ENCODE assay signal across 1 fruit fly cellular context in the genomic region with DNA sequence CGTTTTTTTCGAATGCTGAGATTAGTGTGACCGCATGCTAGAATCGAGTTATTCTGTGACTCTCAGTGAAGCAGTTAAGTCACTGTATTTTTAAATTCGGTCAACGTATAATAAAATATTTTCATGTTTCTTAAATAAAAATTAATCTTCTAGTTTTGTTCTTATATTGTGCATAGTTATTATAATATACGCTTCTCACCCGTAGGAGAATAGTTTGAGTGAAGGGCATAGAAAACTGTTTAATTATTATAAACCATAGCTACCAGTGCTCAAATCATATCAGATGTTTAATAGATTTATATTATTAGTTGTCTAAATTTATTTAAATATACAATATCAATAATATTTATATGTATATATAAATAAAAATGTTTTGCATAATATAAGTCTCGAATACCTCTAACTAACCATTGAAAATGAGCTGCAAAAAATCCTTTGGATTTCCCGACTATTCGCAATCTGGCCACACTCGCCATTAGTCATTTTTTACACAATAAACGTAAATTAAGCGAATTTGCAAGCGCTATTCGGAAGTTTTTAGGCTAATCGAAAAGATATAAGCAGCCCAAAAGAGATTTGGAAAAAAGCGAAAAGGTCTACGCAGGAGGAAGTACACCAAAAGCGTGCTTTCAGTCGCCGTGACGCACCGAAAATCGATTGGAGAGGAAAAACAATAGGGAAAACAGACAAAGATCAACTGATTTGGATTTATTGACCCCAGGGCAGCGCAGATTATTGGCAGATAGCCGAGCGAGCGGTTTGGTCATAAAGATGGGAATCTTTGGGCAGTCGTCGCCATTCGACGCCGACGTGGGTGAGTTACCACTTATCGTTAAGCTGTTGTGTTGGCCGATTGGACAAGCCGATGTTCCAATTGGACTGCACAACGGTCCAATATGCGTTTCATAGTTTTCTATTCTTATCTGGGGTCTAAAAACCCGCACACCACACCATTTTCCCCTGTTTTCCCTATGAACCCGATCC.
TF ChIP-seq lines count a peak whose summit lies in the region.

A gene (minus strand): TSS at position 31 of the 984 bp plus-strand sequence.
A gene (plus strand): TSS at position 473 of the 984 bp plus-strand sequence.

TF ChIP-seq in whole organism, embryonic, 481 proteins besides CTCF, POLR2A, EP300 and RAD21 (continued from another document and continues in another):
- TF ChIP-seq lola (GFP tag; optimal IDR thresholded peaks at IDR 0.05; lab: Kevin White, UChicago) (peak in 1 of 3 experiments; percentile 64), Atf-2 (GFP tag; optimal IDR thresholded peaks at IDR 0.05; lab: Kevin White, UChicago) (no peak), seq (GFP tag; IDR thresholded peaks at IDR 0.05; lab: Robert Waterston, UW) (no peak), CG4617 (GFP tag; optimal IDR thresholded peaks at IDR 0.05; lab: Kevin White, UChicago; ENCODE audit: borderline replicate concordance) (peak; percentile 56), CG15514 (GFP tag; optimal IDR thresholded peaks at IDR 0.05; lab: Kevin White, UChicago) (peak; percentile 50), org-1 (GFP tag; optimal IDR thresholded peaks at IDR 0.05; lab: Kevin White, UChicago) (no peak), CG11093 (GFP tag; IDR thresholded peaks at IDR 0.05; lab: Robert Waterston, UW) (no peak), so (GFP tag; IDR thresholded peaks at IDR 0.05; lab: Robert Waterston, UW) (no peak), crol (GFP tag; IDR thresholded peaks at IDR 0.05; lab: Robert Waterston, UW) (no peak), Stat92E (GFP tag; optimal IDR thresholded peaks at IDR 0.05; lab: Kevin White, UChicago) (no peak), CG17186 (GFP tag; optimal IDR thresholded peaks at IDR 0.05; lab: Kevin White, UChicago) (no peak), CG10321 (GFP tag; IDR thresholded peaks at IDR 0.05; lab: Robert Waterston, UW) (no peak), br (optimal IDR thresholded peaks at IDR 0.05; lab: Kevin White, UChicago) (no peak), CG16863 (GFP tag; optimal IDR thresholded peaks at IDR 0.05; lab: Kevin White, UChicago) (no peak), Mrtf (GFP tag; IDR thresholded peaks at IDR 0.05; lab: Robert Waterston, UW) (no peak), Usf (GFP tag; optimal IDR thresholded peaks at IDR 0.05; lab: Kevin White, UChicago) (no peak), CG1529 (GFP tag; optimal IDR thresholded peaks at IDR 0.05; lab: Kevin White, UChicago) (peak; percentile 8), Scr (GFP tag; IDR thresholded peaks at IDR 0.05; lab: Robert Waterston, UW; ENCODE audit: partially characterized antibody) (no peak), ac (GFP tag; optimal IDR thresholded peaks at IDR 0.05; lab: Kevin White, UChicago) (no peak), dmrt11E (tag; optimal IDR thresholded peaks at IDR 0.05; lab: Kevin White, UChicago) (peak; percentile 76), CG2199 (GFP tag; IDR thresholded peaks at IDR 0.05; lab: Robert Waterston, UW) (no peak), CG1602 (GFP tag; optimal IDR thresholded peaks at IDR 0.05; lab: Kevin White, UChicago) (peak; percentile 46), ssp (GFP tag; IDR thresholded peaks at IDR 0.05; lab: Robert Waterston, UW) (0 out of 2 replicates have a peak, but pooled peaks have one; percentile 34), NfI (GFP tag; optimal IDR thresholded peaks at IDR 0.05; lab: Kevin White, UChicago) (peak; percentile 63), sug (tag; optimal IDR thresholded peaks at IDR 0.05; lab: Kevin White, UChicago) (peak; percentile 31), Tbp (GFP tag; optimal IDR thresholded peaks at IDR 0.05; lab: Kevin White, UChicago) (no peak), jing (GFP tag; optimal IDR thresholded peaks at IDR 0.05; lab: Kevin White, UChicago) (no peak), bcd (GFP tag; optimal IDR thresholded peaks at IDR 0.05; lab: Kevin White, UChicago) (peak; percentile 41), CG7745 (tag; optimal IDR thresholded peaks at IDR 0.05; lab: Kevin White, UChicago) (no peak), CG11456 (GFP tag; IDR thresholded peaks at IDR 0.05; lab: Robert Waterston, UW) (no peak), Bteb2 (GFP tag; optimal IDR thresholded peaks at IDR 0.05; lab: Kevin White, UChicago) (no peak), Doc2 (GFP tag; IDR thresholded peaks at IDR 0.05; lab: Robert Waterston, UW) (no peak), kni (GFP tag; optimal IDR thresholded peaks at IDR 0.05; lab: Kevin White, UChicago) (no peak), Dek (tag; optimal IDR thresholded peaks at IDR 0.05; lab: Kevin White, UChicago) (peak; percentile 57), Taf1 (GFP tag; IDR thresholded peaks at IDR 0.05; lab: Robert Waterston, UW) (no peak), fru (optimal IDR thresholded peaks at IDR 0.05; lab: Kevin White, UChicago) (no peak), ind (GFP tag; optimal IDR thresholded peaks at IDR 0.05; lab: Kevin White, UChicago) (peak; percentile 15), CG10209 (GFP tag; optimal IDR thresholded peaks at IDR 0.05; lab: Kevin White, UChicago) (peak; percentile 49), Xbp1 (GFP tag; optimal IDR thresholded peaks at IDR 0.05; lab: Kevin White, UChicago) (peak; percentile 55), CG12071 (GFP tag; optimal IDR thresholded peaks at IDR 0.05; lab: Kevin White, UChicago) (no peak), Antp (GFP tag; optimal IDR thresholded peaks at IDR 0.05; lab: Kevin White, UChicago) (no peak), CG15696 (tag; optimal IDR thresholded peaks at IDR 0.05; lab: Kevin White, UChicago) (peak; percentile 64), CG16815 (GFP tag; optimal IDR thresholded peaks at IDR 0.05; lab: Kevin White, UChicago) (no peak), D19A (tag; optimal IDR thresholded peaks at IDR 0.05; lab: Kevin White, UChicago) (no peak), dimm (GFP tag; IDR thresholded peaks at IDR 0.05; lab: Robert Waterston, UW) (no peak), bbx (GFP tag; IDR thresholded peaks at IDR 0.05; lab: Robert Waterston, UW; ENCODE audit: partially characterized antibody) (no peak), CG18476 (GFP tag; optimal IDR thresholded peaks at IDR 0.05; lab: Kevin White, UChicago) (no peak), dysf (GFP tag; IDR thresholded peaks at IDR 0.05; lab: Robert Waterston, UW) (peak; percentile 35; the same call in 1 of the 3 replicates), hb (GFP tag; IDR thresholded peaks at IDR 0.05; lab: Robert Waterston, UW; ENCODE audit: partially characterized antibody) (no peak), CG8944 (GFP tag; optimal IDR thresholded peaks at IDR 0.05; lab: Kevin White, UChicago) (no peak), Lim3 (GFP tag; IDR thresholded peaks at IDR 0.05; lab: Robert Waterston, UW) (no peak), Sox100B (GFP tag; optimal IDR thresholded peaks at IDR 0.05; lab: Kevin White, UChicago) (peak; percentile 65), salm (tag; optimal IDR thresholded peaks at IDR 0.05; lab: Kevin White, UChicago) (peak; percentile 37), CG17829 (tag; optimal IDR thresholded peaks at IDR 0.05; lab: Kevin White, UChicago) (peak; percentile 75), chif (GFP tag; optimal IDR thresholded peaks at IDR 0.05; lab: Kevin White, UChicago) (no peak), CG11398 (GFP tag; optimal IDR thresholded peaks at IDR 0.05; lab: Kevin White, UChicago) (no peak), sc (optimal IDR thresholded peaks at IDR 0.05; lab: Kevin White, UChicago) (no peak), sc (GFP tag; optimal IDR thresholded peaks at IDR 0.05; lab: Kevin White, UChicago) (peak; percentile 41), CG6765 (GFP tag; optimal IDR thresholded peaks at IDR 0.05; lab: Kevin White, UChicago) (no peak), CG30431 (GFP tag; optimal IDR thresholded peaks at IDR 0.05; lab: Kevin White, UChicago) (peak; percentile 1), Vsx1 (GFP tag; optimal IDR thresholded peaks at IDR 0.05; lab: Kevin White, UChicago) (no peak), CG8359 (GFP tag; optimal IDR thresholded peaks at IDR 0.05; lab: Kevin White, UChicago; ENCODE audit: borderline replicate concordance) (no peak), Sry-δ (GFP tag; optimal IDR thresholded peaks at IDR 0.05; lab: Kevin White, UChicago) (no peak), Gug (GFP tag; IDR thresholded peaks at IDR 0.05; lab: Robert Waterston, UW) (no peak), HLH3B (GFP tag; IDR thresholded peaks at IDR 0.05; lab: Robert Waterston, UW) (no peak), kay (GFP tag; optimal IDR thresholded peaks at IDR 0.05; lab: Kevin White, UChicago) (peak; percentile 73), chn (GFP tag; optimal IDR thresholded peaks at IDR 0.05; lab: Kevin White, UChicago) (no peak), crc (GFP tag; optimal IDR thresholded peaks at IDR 0.05; lab: Kevin White, UChicago) (no peak), hth (optimal IDR thresholded peaks at IDR 0.05; lab: Kevin White, UChicago) (no peak), Med (GFP tag; lab: Kevin White, UChicago) (peak; percentile 3), mam (GFP tag; optimal IDR thresholded peaks at IDR 0.05; lab: Kevin White, UChicago) (no peak), ttk (GFP tag; IDR thresholded peaks at IDR 0.05; lab: Robert Waterston, UW) (peak; percentile 18; the same call in 1 of the 2 replicates), Lpt (GFP tag; optimal IDR thresholded peaks at IDR 0.05; lab: Kevin White, UChicago) (no peak), NK7.1 (GFP tag; optimal IDR thresholded peaks at IDR 0.05; lab: Kevin White, UChicago) (no peak), Neu2 (GFP tag; optimal IDR thresholded peaks at IDR 0.05; lab: Kevin White, UChicago; ENCODE audit: borderline replicate concordance) (no peak), Hr3 (GFP tag; optimal IDR thresholded peaks at IDR 0.05; lab: Kevin White, UChicago) (peak; percentile 53), CG14441 (GFP tag; IDR thresholded peaks at IDR 0.05; lab: Robert Waterston, UW) (0 out of 2 replicates have a peak, but pooled peaks have one; percentile 36), ro (GFP tag; IDR thresholded peaks at IDR 0.05; lab: Robert Waterston, UW) (no peak), CG33557 (GFP tag; optimal IDR thresholded peaks at IDR 0.05; lab: Kevin White, UChicago) (peak; percentile 24), cwo (GFP tag; optimal IDR thresholded peaks at IDR 0.05; lab: Kevin White, UChicago) (peak; percentile 32), CHES-1-like (GFP tag; optimal IDR thresholded peaks at IDR 0.05; lab: Kevin White, UChicago) (no peak), wek (GFP tag; optimal IDR thresholded peaks at IDR 0.05; lab: Kevin White, UChicago) (peak; percentile 90), CG15479 (GFP tag; optimal IDR thresholded peaks at IDR 0.05; lab: Kevin White, UChicago) (no peak), CG1603 (tag; optimal IDR thresholded peaks at IDR 0.05; lab: Kevin White, UChicago) (no peak), CG13424 (tag; optimal IDR thresholded peaks at IDR 0.05; lab: Kevin White, UChicago) (peak; percentile 78), Ada2b (GFP tag; IDR thresholded peaks at IDR 0.05; lab: Robert Waterston, UW) (peak; percentile 28; the same call in 1 of the 2 replicates), D19B (GFP tag; optimal IDR thresholded peaks at IDR 0.05; lab: Kevin White, UChicago) (no peak), odd (GFP tag; optimal IDR thresholded peaks at IDR 0.05; lab: Kevin White, UChicago) (no peak), Dip3 (GFP tag; optimal IDR thresholded peaks at IDR 0.05; lab: Kevin White, UChicago) (no peak), CG31388 (GFP tag; optimal IDR thresholded peaks at IDR 0.05; lab: Kevin White, UChicago) (no peak), grau (tag; optimal IDR thresholded peaks at IDR 0.05; lab: Kevin White, UChicago) (peak; percentile 74), Fer3 (tag; optimal IDR thresholded peaks at IDR 0.05; lab: Kevin White, UChicago) (peak; percentile 56), luna (GFP tag; optimal IDR thresholded peaks at IDR 0.05; lab: Kevin White, UChicago) (no peak), grn (GFP tag; optimal IDR thresholded peaks at IDR 0.05; lab: Kevin White, UChicago) (peak; percentile 75), CG6254 (GFP tag; optimal IDR thresholded peaks at IDR 0.05; lab: Kevin White, UChicago) (peak; percentile 18), aop (GFP tag; IDR thresholded peaks at IDR 0.05; lab: Robert Waterston, UW) (no peak), her (GFP tag; optimal IDR thresholded peaks at IDR 0.05; lab: Kevin White, UChicago) (no peak), psq (GFP tag; optimal IDR thresholded peaks at IDR 0.05; lab: Kevin White, UChicago) (peak; percentile 26), CG9876 (GFP tag; optimal IDR thresholded peaks at IDR 0.05; lab: Kevin White, UChicago) (no peak), slbo (GFP tag; IDR thresholded peaks at IDR 0.05; lab: Robert Waterston, UW) (peak; percentile 47; the same call in 1 of the 2 replicates), slou (GFP tag; optimal IDR thresholded peaks at IDR 0.05; lab: Kevin White, UChicago) (no peak), fd64A (GFP tag; optimal IDR thresholded peaks at IDR 0.05; lab: Kevin White, UChicago) (no peak), pfk (GFP tag; optimal IDR thresholded peaks at IDR 0.05; lab: Kevin White, UChicago) (no peak), CG1832 (GFP tag; optimal IDR thresholded peaks at IDR 0.05; lab: Kevin White, UChicago) (no peak), tll (GFP tag; optimal IDR thresholded peaks at IDR 0.05; lab: Kevin White, UChicago) (no peak), Mes4 (GFP tag; optimal IDR thresholded peaks at IDR 0.05; lab: Kevin White, UChicago) (no peak), Bdp1 (GFP tag; optimal IDR thresholded peaks at IDR 0.05; lab: Kevin White, UChicago) (no peak), Max (GFP tag; optimal IDR thresholded peaks at IDR 0.05; lab: Kevin White, UChicago) (peak; percentile 14), CG14014 (GFP tag; IDR thresholded peaks at IDR 0.05; lab: Robert Waterston, UW) (no peak), CG12236 (GFP tag; optimal IDR thresholded peaks at IDR 0.05; lab: Kevin White, UChicago) (no peak), CG15601 (tag; optimal IDR thresholded peaks at IDR 0.05; lab: Kevin White, UChicago) (peak; percentile 34), fu2 (GFP tag; optimal IDR thresholded peaks at IDR 0.05; lab: Kevin White, UChicago) (no peak), CG17912 (GFP tag; optimal IDR thresholded peaks at IDR 0.05; lab: Kevin White, UChicago) (no peak), CG17328 (GFP tag; IDR thresholded peaks at IDR 0.05; lab: Robert Waterston, UW) (no peak), z (GFP tag; IDR thresholded peaks at IDR 0.05; lab: Robert Waterston, UW) (no peak), CG2120 (GFP tag; optimal IDR thresholded peaks at IDR 0.05; lab: Kevin White, UChicago) (peak; percentile 31), ci (GFP tag; IDR thresholded peaks at IDR 0.05; lab: Robert Waterston, UW) (no peak), CG5180 (GFP tag; optimal IDR thresholded peaks at IDR 0.05; lab: Kevin White, UChicago) (no peak), CG18599 (GFP tag; optimal IDR thresholded peaks at IDR 0.05; lab: Kevin White, UChicago) (peak; percentile 59), CG18262 (tag; optimal IDR thresholded peaks at IDR 0.05; lab: Kevin White, UChicago) (peak; percentile 69), Dref (GFP tag; IDR thresholded peaks at IDR 0.05; lab: Robert Waterston, UW) (no peak), Ets65A (GFP tag; lab: Kevin White, UChicago) (peak; percentile 56), trh (GFP tag; optimal IDR thresholded peaks at IDR 0.05; lab: Kevin White, UChicago) (peak; percentile 13)
